Fruit fly (Drosophila melanogaster) whole organism, pupa: ENCODE measurements around the gene Sb.
A peak's percentile ranks its signal among the peaks of the same experiment; 100 is the strongest.

Experiments used
- D1 ChIP-seq: fragments of 200-800 bp; sonication (Bioruptor generic); optimal IDR thresholded peaks from 2 replicates; lab custom pipeline; 2018; ENCODE audit warnings: missing biosample characterization, mild to moderate bottlenecking, missing genetic modification characterization, moderate library complexity
- EcR ChIP-seq: fragments of 200-800 bp; sonication (Bioruptor generic); optimal IDR thresholded peaks from 3 replicates; lab custom pipeline; 2019; ENCODE audit warnings: missing biosample characterization, missing genetic modification characterization, mild to moderate bottlenecking, moderate library complexity, missing genetic modification reagents
- Pif1A ChIP-seq: fragments of 200-800 bp; sonication (Bioruptor generic); optimal IDR thresholded peaks from 3 replicates; lab custom pipeline; 2016; ENCODE audit warnings: missing biosample characterization, missing genetic modification characterization
- Snoo ChIP-seq: fragments of 200-800 bp; sonication (Bioruptor generic); optimal IDR thresholded peaks from 3 replicates; lab custom pipeline; 2017; ENCODE audit warnings: missing biosample characterization, mild to moderate bottlenecking, missing genetic modification characterization, inconsistent platforms

- no peak for TF ChIP-seq D1 (tag; lab: Kevin White, UChicago)
- peak; percentile 56 for TF ChIP-seq EcR
- peak; percentile 29 for TF ChIP-seq Snoo
- peak; percentile 19 for TF ChIP-seq Pif1A (GFP tag; lab: Kevin White, UChicago)
Observed at dm6 chr3R:16146632-16147453, 30.9 kb downstream of the Sb start, which contains the start of the genes Mic26-27 and CG5916.
